Fruit fly (Drosophila melanogaster): Measurements from ENCODE around the gene Cyp28a5.
A peak's percentile ranks its signal among the peaks of the same experiment; 100 is the strongest.

Gene Cyp28a5

DNA sequence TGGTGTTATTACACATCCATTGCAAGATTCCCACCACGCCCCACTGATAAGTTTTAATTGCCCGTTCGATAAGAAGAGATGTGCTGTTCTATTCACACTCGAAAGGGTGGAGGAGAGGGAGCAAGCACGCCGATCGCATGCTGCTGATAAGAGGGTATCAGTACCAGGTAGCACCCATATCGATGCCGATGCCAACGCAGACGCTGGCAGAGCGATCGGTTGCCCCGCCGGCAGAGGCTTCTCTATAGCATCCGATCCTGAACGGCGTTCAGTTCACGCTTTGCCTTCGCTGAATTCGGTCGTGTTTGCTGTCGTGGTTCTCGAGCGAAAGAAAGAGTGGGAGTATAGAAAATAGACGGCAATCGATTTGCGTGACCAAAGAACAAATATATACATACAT, 36.4 kb downstream of the Cyp28a5 start (continued):
- TF ChIP-seq lab (GFP tag; optimal IDR thresholded peaks at IDR 0.05) (peak; percentile 41), CG16779 (GFP tag; IDR thresholded peaks at IDR 0.05) (no peak), lilli (GFP tag; optimal IDR thresholded peaks at IDR 0.05) (peak; percentile 27), Ptx1 (GFP tag; IDR thresholded peaks at IDR 0.05) (no peak), CG10543 (GFP tag; optimal IDR thresholded peaks at IDR 0.05) (peak; percentile 73), CG5953 (GFP tag; IDR thresholded peaks at IDR 0.05) (no peak), CG3838 (GFP tag; optimal IDR thresholded peaks at IDR 0.05) (no peak), croc (GFP tag; conservative IDR thresholded peaks at IDR 0.05) (no peak), grn (GFP tag; optimal IDR thresholded peaks at IDR 0.05) (peak; percentile 98), ap (GFP tag; IDR thresholded peaks at IDR 0.05) (no peak), CG12219 (GFP tag; optimal IDR thresholded peaks at IDR 0.05) (no peak), GATAe (GFP tag; conservative IDR thresholded peaks at IDR 0.05) (peak; percentile 96), ro (GFP tag; IDR thresholded peaks at IDR 0.05) (no peak), CG15269 (tag; optimal IDR thresholded peaks at IDR 0.05) (no peak), CG6854 (GFP tag; optimal IDR thresholded peaks at IDR 0.05) (no peak), Blimp-1 (GFP tag; optimal IDR thresholded peaks at IDR 0.05) (no peak), CG5180 (GFP tag; optimal IDR thresholded peaks at IDR 0.05) (peak; percentile 23), unc-4 (GFP tag; IDR thresholded peaks at IDR 0.05; ENCODE audit: partially characterized antibody) (no peak), CG14441 (GFP tag; IDR thresholded peaks at IDR 0.05) (0 out of 2 replicates have a peak, but pooled peaks have one; percentile 7), ssp (GFP tag; IDR thresholded peaks at IDR 0.05) (no peak), CG2678 (tag; optimal IDR thresholded peaks at IDR 0.05) (peak; percentile 14), B-H1 (GFP tag; IDR thresholded peaks at IDR 0.05) (no peak), CG12769 (tag; optimal IDR thresholded peaks at IDR 0.05) (peak; percentile 78), sens (GFP tag) (peak; percentile 64), Med (GFP tag) (peak; percentile 62), gem (tag; optimal IDR thresholded peaks at IDR 0.05) (no peak), Jarid2 (GFP tag; optimal IDR thresholded peaks at IDR 0.05) (peak; percentile 38), CG1647 (GFP tag; optimal IDR thresholded peaks at IDR 0.05) (no peak), sug (tag; optimal IDR thresholded peaks at IDR 0.05) (peak; percentile 91), CG4730 (GFP tag; IDR thresholded peaks at IDR 0.05) (no peak), Atf-2 (GFP tag; optimal IDR thresholded peaks at IDR 0.05) (no peak), ERR (GFP tag; optimal IDR thresholded peaks at IDR 0.05) (peak; percentile 19), gsb-n (tag; optimal IDR thresholded peaks at IDR 0.05) (no peak), repo (GFP tag; optimal IDR thresholded peaks at IDR 0.05) (no peak), al (GFP tag; IDR thresholded peaks at IDR 0.05) (0 out of 2 replicates have a peak, but pooled peaks have one; percentile 21), Eip74EF (GFP tag; optimal IDR thresholded peaks at IDR 0.05) (no peak), Deaf1 (tag; optimal IDR thresholded peaks at IDR 0.05) (peak; percentile 59), cwo (GFP tag; optimal IDR thresholded peaks at IDR 0.05) (peak; percentile 89), crc (GFP tag; optimal IDR thresholded peaks at IDR 0.05) (no peak), CG18764 (GFP tag; optimal IDR thresholded peaks at IDR 0.05) (no peak), Hmr (GFP tag; optimal IDR thresholded peaks at IDR 0.05) (peak; percentile 34), CG2202 (tag; optimal IDR thresholded peaks at IDR 0.05) (no peak), CG17802 (tag; optimal IDR thresholded peaks at IDR 0.05) (no peak), CG17359 (tag; optimal IDR thresholded peaks at IDR 0.05) (no peak), ewg (GFP tag; optimal IDR thresholded peaks at IDR 0.05) (no peak), lola (GFP tag; optimal IDR thresholded peaks at IDR 0.05) (no peak), Ssrp (tag; optimal IDR thresholded peaks at IDR 0.05) (no peak), CG17612 (GFP tag; IDR thresholded peaks at IDR 0.05) (no peak), CG31388 (GFP tag; optimal IDR thresholded peaks at IDR 0.05) (no peak), amos (GFP tag; IDR thresholded peaks at IDR 0.05; ENCODE audit: partially characterized antibody) (peak; percentile 30; the same call in 1 of the 2 replicates)
